Worm (Caenorhabditis elegans) whole organism, late embryonic: ENCODE results near the gene aptf-4.

Experiments used
- C08G9.2 ChIP-seq: sonication (generic microtip); optimal IDR thresholded peaks from 2 replicates; lab custom pipeline; 2016; ENCODE audit warnings: mild to moderate bottlenecking, missing genetic modification characterization, moderate library complexity, missing compliant biosample characterization
- C38D4.7 ChIP-seq: fragments of 200-800 bp; sonication (Bioruptor generic); optimal IDR thresholded peaks from 2 replicates; lab custom pipeline; 2018; ENCODE audit warnings: mild to moderate bottlenecking, missing genetic modification characterization, moderate library complexity, missing compliant biosample characterization
- K02D7.2 ChIP-seq: sonication (generic microtip); optimal IDR thresholded peaks from 2 replicates; lab custom pipeline; 2017; ENCODE audit warnings: mild to moderate bottlenecking, missing genetic modification characterization, missing compliant biosample characterization
- T23F11.4 ChIP-seq: fragments of 200-800 bp; sonication (Bioruptor generic); optimal IDR thresholded peaks from 2 replicates; lab custom pipeline; 2018; ENCODE audit warnings: mild to moderate bottlenecking, missing genetic modification characterization, missing compliant biosample characterization
- Y22D7AL.16 ChIP-seq: sonication (generic microtip); optimal IDR thresholded peaks from 2 replicates; lab custom pipeline; 2016; ENCODE audit warnings: missing genetic modification characterization, missing compliant biosample characterization
- ahr-1 ChIP-seq: sonication (generic microtip); optimal IDR thresholded peaks from 2 replicates; lab custom pipeline; 2016; ENCODE audit warnings: missing genetic modification characterization, missing compliant biosample characterization
- ceh-14 ChIP-seq: sonication (generic microtip); optimal IDR thresholded peaks from 2 replicates; lab custom pipeline; 2016; ENCODE audit warnings: missing genotype, missing genetic modification characterization, missing compliant biosample characterization
- ceh-2 ChIP-seq: sonication (generic microtip); optimal IDR thresholded peaks from 2 replicates; lab custom pipeline; 2016; ENCODE audit warnings: missing genotype, missing genetic modification characterization, missing compliant biosample characterization
- ceh-31 ChIP-seq: sonication (generic microtip); optimal IDR thresholded peaks from 2 replicates; lab custom pipeline; 2016; ENCODE audit warnings: missing genetic modification characterization, missing compliant biosample characterization
- ceh-34 ChIP-seq: sonication (generic microtip); optimal IDR thresholded peaks from 2 replicates; lab custom pipeline; 2016; ENCODE audit warnings: mild to moderate bottlenecking, missing genetic modification characterization, missing compliant biosample characterization
- ceh-45 ChIP-seq: fragments of 200-800 bp; sonication (Bioruptor generic); IDR thresholded peaks from 2 replicates; pipeline ENCODE4 v1.3.6; 2022; ENCODE audit warnings: missing genetic modification reagents, missing genetic modification characterization, missing compliant biosample characterization
- ceh-48 ChIP-seq: sonication (generic microtip); optimal IDR thresholded peaks from 2 replicates; lab custom pipeline; 2016; ENCODE audit warnings: missing genetic modification characterization, inconsistent platforms, missing compliant biosample characterization
- ceh-6 ChIP-seq: fragments of 200-800 bp; sonication (Bioruptor generic); optimal IDR thresholded peaks from 2 replicates; lab custom pipeline; 2018; ENCODE audit warnings: mild to moderate bottlenecking, missing genetic modification characterization, missing compliant biosample characterization
- dmd-4 ChIP-seq: sonication (generic microtip); optimal IDR thresholded peaks from 2 replicates; lab custom pipeline; 2016; ENCODE audit warnings: borderline replicate concordance, missing genetic modification characterization, missing compliant biosample characterization
- elt-2 ChIP-seq: sonication (generic microtip); optimal IDR thresholded peaks from 2 replicates; lab custom pipeline; 2016; ENCODE audit warnings: missing genetic modification reagents, missing genetic modification characterization, missing compliant biosample characterization
- elt-4 ChIP-seq: sonication (generic microtip); optimal IDR thresholded peaks from 2 replicates; lab custom pipeline; 2016; ENCODE audit warnings: missing genetic modification characterization, missing compliant biosample characterization
- ets-4 ChIP-seq: sonication (generic microtip); optimal IDR thresholded peaks from 2 replicates; lab custom pipeline; 2016; ENCODE audit warnings: missing genetic modification characterization, missing compliant biosample characterization
- fax-1 ChIP-seq: sonication (generic microtip); optimal IDR thresholded peaks from 2 replicates; lab custom pipeline; 2016; ENCODE audit warnings: missing genotype, missing genetic modification characterization, missing compliant biosample characterization
- gmeb-2 ChIP-seq: sonication (generic microtip); optimal IDR thresholded peaks from 2 replicates; lab custom pipeline; 2016; ENCODE audit warnings: missing genetic modification characterization, inconsistent platforms, missing compliant biosample characterization
- hlh-13 ChIP-seq: fragments of 200-800 bp; sonication (Bioruptor generic); optimal IDR thresholded peaks from 2 replicates; lab custom pipeline; 2018; ENCODE audit warnings: mild to moderate bottlenecking, missing genetic modification characterization, missing compliant biosample characterization
- hlh-30 ChIP-seq: sonication (generic microtip); optimal IDR thresholded peaks from 2 replicates; lab custom pipeline; 2017; ENCODE audit warnings: antibody characterized with exemption, missing genetic modification characterization, missing compliant biosample characterization; ENCODE audit not compliant: insufficient read depth
- lim-6 ChIP-seq: sonication (generic microtip); optimal IDR thresholded peaks from 2 replicates; lab custom pipeline; 2016; ENCODE audit warnings: missing genetic modification characterization, missing compliant biosample characterization
- lin-11 ChIP-seq: fragments of 200-800 bp; sonication (Bioruptor generic); optimal IDR thresholded peaks from 2 replicates; lab custom pipeline; 2018; ENCODE audit warnings: mild to moderate bottlenecking, missing genetic modification characterization, missing compliant biosample characterization
- nfya-1 ChIP-seq: sonication (generic microtip); optimal IDR thresholded peaks from 2 replicates; lab custom pipeline; 2017; ENCODE audit warnings: missing genetic modification characterization, mild to moderate bottlenecking, missing compliant biosample characterization, antibody characterized with exemption, moderate library complexity
- nhr-232 ChIP-seq: sonication (generic microtip); optimal IDR thresholded peaks from 2 replicates; lab custom pipeline; 2016; ENCODE audit warnings: missing genetic modification characterization, missing compliant biosample characterization
- pag-3 ChIP-seq: sonication (generic microtip); optimal IDR thresholded peaks from 2 replicates; lab custom pipeline; 2016; ENCODE audit warnings: missing compliant biosample characterization, missing genetic modification characterization, borderline replicate concordance
- pat-9 ChIP-seq: fragments of 200-800 bp; sonication (Bioruptor generic); optimal IDR thresholded peaks from 2 replicates; lab custom pipeline; 2018; ENCODE audit warnings: mild to moderate bottlenecking, missing genetic modification characterization, moderate library complexity, missing compliant biosample characterization
- pax-1 ChIP-seq: fragments of 150-350 bp; optimal IDR thresholded peaks from 2 replicates; lab custom pipeline; 2014; ENCODE audit warnings: missing biosample characterization, missing genetic modification characterization
- pha-2 ChIP-seq: sonication (generic microtip); optimal IDR thresholded peaks from 2 replicates; lab custom pipeline; 2017; ENCODE audit warnings: mild to moderate bottlenecking, missing genetic modification characterization, missing compliant biosample characterization
- pha-4 ChIP-seq: fragments of 150-350 bp; optimal IDR thresholded peaks from 2 replicates; lab custom pipeline; 2018; ENCODE audit warnings: missing biosample characterization, missing genetic modification reagents, missing genetic modification characterization
- pqm-1 ChIP-seq: sonication (generic microtip); optimal IDR thresholded peaks from 2 replicates; lab custom pipeline; 2016; ENCODE audit warnings: missing genetic modification characterization, missing compliant biosample characterization
- sox-4 ChIP-seq: sonication (generic microtip); optimal IDR thresholded peaks from 2 replicates; lab custom pipeline; 2017; ENCODE audit warnings: mild to moderate bottlenecking, missing genetic modification characterization, inconsistent platforms, missing compliant biosample characterization
- syd-9 ChIP-seq: sonication (generic microtip); optimal IDR thresholded peaks from 2 replicates; lab custom pipeline; 2016; ENCODE audit warnings: mild to moderate bottlenecking, missing genetic modification characterization, moderate library complexity, missing compliant biosample characterization
- tbx-2 ChIP-seq: sonication (generic microtip); optimal IDR thresholded peaks from 2 replicates; lab custom pipeline; 2016; ENCODE audit warnings: missing genetic modification characterization, missing compliant biosample characterization
- tbx-7 ChIP-seq: sonication (generic microtip); optimal IDR thresholded peaks from 2 replicates; lab custom pipeline; 2016; ENCODE audit warnings: missing genotype, missing genetic modification characterization, missing compliant biosample characterization
- unc-42 ChIP-seq: sonication (generic microtip); optimal IDR thresholded peaks from 2 replicates; lab custom pipeline; 2016; ENCODE audit warnings: missing genotype, missing genetic modification characterization, missing compliant biosample characterization
- unc-55 ChIP-seq: sonication (generic microtip); optimal IDR thresholded peaks from 2 replicates; lab custom pipeline; 2017; ENCODE audit warnings: missing biosample characterization, missing genetic modification reagents, missing genetic modification characterization
- unc-86 ChIP-seq: sonication (generic microtip); optimal IDR thresholded peaks from 2 replicates; lab custom pipeline; 2016; ENCODE audit warnings: missing genetic modification characterization, missing compliant biosample characterization

Gene aptf-4

ce11 chrII:8546975-8547374 lies 43.8 kb upstream of the aptf-4 start (continued):
- TF ChIP-seq pha-2 (tag; lab: Kevin White, UChicago): peak; percentile 89
- peak; percentile 75 for TF ChIP-seq ahr-1 (tag; lab: Kevin White, UChicago)
- peak; percentile 92 for TF ChIP-seq elt-2 (tag; lab: Kevin White, UChicago)
- TF ChIP-seq pax-1 (tag; lab: Kevin White, UChicago): no peak
- peak; percentile 74 for TF ChIP-seq ceh-2
- TF ChIP-seq unc-42 (tag; lab: Kevin White, UChicago): peak; percentile 6
- peak; percentile 87 for TF ChIP-seq ceh-6 (GFP tag; lab: Kevin White, UChicago)
- peak; percentile 78 for TF ChIP-seq C38D4.7 (GFP tag; lab: Kevin White, UChicago)
- peak; percentile 61 for TF ChIP-seq T23F11.4 (GFP tag; lab: Kevin White, UChicago)
- TF ChIP-seq elt-4: no peak
- TF ChIP-seq pat-9 (tag; lab: Kevin White, UChicago): peak; percentile 83
- no peak for TF ChIP-seq unc-55 (GFP tag; lab: Kevin White, UChicago)
- no peak for TF ChIP-seq lim-6 (tag; lab: Kevin White, UChicago)
- peak; percentile 78 for TF ChIP-seq syd-9 (tag; lab: Kevin White, UChicago)
- peak; percentile 70 for TF ChIP-seq tbx-7 (tag; lab: Kevin White, UChicago)
- peak; percentile 84 for TF ChIP-seq sox-4 (tag; lab: Kevin White, UChicago)
- peak; percentile 59 for TF ChIP-seq ceh-14 (tag; lab: Kevin White, UChicago)
- TF ChIP-seq ceh-31 (tag; lab: Kevin White, UChicago): peak; percentile 66
- TF ChIP-seq pag-3 (tag; lab: Kevin White, UChicago): peak; percentile 27
- TF ChIP-seq gmeb-2 (tag; lab: Kevin White, UChicago): peak; percentile 86
- peak; percentile 83 for TF ChIP-seq lin-11 (tag; lab: Kevin White, UChicago)
- no peak for TF ChIP-seq pha-4
- peak; percentile 56 for TF ChIP-seq dmd-4
- TF ChIP-seq ets-4 (tag; lab: Kevin White, UChicago): peak; percentile 71
- peak; percentile 82 for TF ChIP-seq ceh-48 (tag; lab: Kevin White, UChicago)

- TF ChIP-seq pag-3 (tag; lab: Kevin White, UChicago) (no peak), unc-42 (tag; lab: Kevin White, UChicago) (peak; percentile 81)
- TF ChIP-seq, all 69 proteins: peak for 1
Measured at ce11 chrII:8551100-8551499, 39.7 kb upstream of the aptf-4 start.

- TF ChIP-seq pqm-1 (tag; lab: Kevin White, UChicago) (no peak), tbx-2 (tag; lab: Kevin White, UChicago) (no peak), ahr-1 (tag; lab: Kevin White, UChicago) (no peak), hlh-30 (tag; lab: Kevin White, UChicago) (no peak), C08G9.2 (no peak), ceh-31 (tag; lab: Kevin White, UChicago) (no peak), Y22D7AL.16 (tag; lab: Kevin White, UChicago) (no peak), ceh-34 (tag; lab: Kevin White, UChicago) (no peak), K02D7.2 (no peak), nfya-1 (tag; lab: Kevin White, UChicago) (no peak), unc-86 (tag; lab: Kevin White, UChicago) (no peak), nhr-232 (tag; lab: Kevin White, UChicago) (no peak), T23F11.4 (GFP tag; lab: Kevin White, UChicago) (no peak), unc-42 (tag; lab: Kevin White, UChicago) (no peak), hlh-13 (GFP tag; lab: Kevin White, UChicago) (no peak), fax-1 (tag; lab: Kevin White, UChicago) (no peak), pha-4 (no peak), ceh-6 (GFP tag; lab: Kevin White, UChicago) (no peak), ceh-45 (GFP tag; lab: Robert Waterston, UW) (no peak)
Measured at ce11 chrII:8554568-8554967, 36.2 kb upstream of the aptf-4 start.
